Worm (Caenorhabditis elegans) whole organism, young adult: ENCODE measurements around the gene unc-112.

ENCODE experiments used
- F22D6.2 ChIP-seq: sonication (generic microtip); optimal IDR thresholded peaks from 2 replicates; lab custom pipeline; 2016; ENCODE audit warnings: mild to moderate bottlenecking, missing genetic modification characterization, missing compliant biosample characterization
- F39B2.1 ChIP-seq: fragments of 200-800 bp; sonication (Bioruptor generic); IDR thresholded peaks from 2 replicates; pipeline ENCODE4 v1.3.6; 2022; ENCODE audit warnings: missing genetic modification reagents, missing genetic modification characterization, missing compliant biosample characterization
- K12H6.12 ChIP-seq: fragments of 200-800 bp; sonication (Bioruptor generic); optimal IDR thresholded peaks from 2 replicates; lab custom pipeline; 2018; ENCODE audit warnings: mild to moderate bottlenecking, missing genetic modification characterization, missing compliant biosample characterization
- aptf-3 ChIP-seq: fragments of 200-800 bp; sonication (Bioruptor generic); IDR thresholded peaks from 2 replicates; pipeline ENCODE4 v1.3.6; 2022; ENCODE audit warnings: missing genetic modification characterization, missing compliant biosample characterization
- atf-7 ChIP-seq: sonication (generic microtip); optimal IDR thresholded peaks from 2 replicates; lab custom pipeline; 2017; ENCODE audit warnings: mild to moderate bottlenecking, missing genetic modification characterization, missing compliant biosample characterization
- dox-1 ChIP-seq: fragments of 200-800 bp; sonication (Bioruptor generic); IDR thresholded peaks from 2 replicates; pipeline ENCODE4 v1.3.6; 2022; ENCODE audit warnings: missing genetic modification reagents, missing genetic modification characterization, missing compliant biosample characterization
- efl-1 ChIP-seq: fragments of 150-350 bp; optimal IDR thresholded peaks from 2 replicates; lab custom pipeline; 2014; ENCODE audit warnings: missing biosample characterization, missing genetic modification reagents, missing genetic modification characterization
- sea-2 ChIP-seq: fragments of 200-800 bp; sonication (Bioruptor generic); IDR thresholded peaks from 2 replicates; pipeline ENCODE4 v1.3.6; 2022; ENCODE audit warnings: missing genetic modification characterization, missing compliant biosample characterization
- unc-130 ChIP-seq: sonication (generic microtip); optimal IDR thresholded peaks from 2 replicates; lab custom pipeline; 2016; ENCODE audit warnings: missing genetic modification reagents, missing genetic modification characterization, missing compliant biosample characterization
- unc-62 ChIP-seq: fragments of 150-350 bp; optimal IDR thresholded peaks from 2 replicates; lab custom pipeline; 2014; ENCODE audit warnings: missing biosample characterization, missing genetic modification reagents, missing genetic modification characterization
- zfh-2 ChIP-seq: fragments of 200-800 bp; sonication (Bioruptor generic); conservative IDR thresholded peaks from 2 replicates; pipeline ENCODE4 v1.3.6; 2022; ENCODE audit warnings: missing genetic modification reagents, missing genetic modification characterization, missing compliant biosample characterization
- ztf-28 ChIP-seq: fragments of 200-800 bp; sonication (Bioruptor generic); IDR thresholded peaks from 2 replicates; pipeline ENCODE4 v1.3.6; 2022; ENCODE audit warnings: missing genetic modification reagents, missing genetic modification characterization, missing compliant biosample characterization

DNA sequence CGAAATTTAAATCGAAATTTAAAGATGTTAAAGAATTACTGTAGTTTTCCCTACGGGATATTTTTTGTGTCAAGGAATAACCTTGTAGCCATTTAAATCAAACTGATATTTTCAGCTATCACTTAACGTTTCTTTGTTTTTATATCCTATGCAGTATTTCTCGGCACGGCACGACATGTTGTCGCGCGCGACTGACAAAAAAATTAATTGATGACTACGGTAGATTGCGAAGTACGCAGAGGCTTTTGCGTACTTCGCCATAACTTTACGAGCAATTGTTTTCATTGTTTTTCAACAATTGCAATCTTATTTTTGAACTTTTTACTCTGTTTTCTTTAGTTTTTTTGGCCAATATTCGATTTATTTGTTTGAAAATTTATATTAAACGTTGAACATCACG lies 1.6 kb upstream of the unc-112 start:
- peak; percentile 9 for TF ChIP-seq efl-1 (GFP tag; lab: Kevin White, UChicago)
- TF ChIP-seq unc-130 (GFP tag; lab: Kevin White, UChicago) = no peak
- no peak for TF ChIP-seq zfh-2 (GFP tag; lab: Robert Waterston, UW)
- no peak for TF ChIP-seq unc-62
- TF ChIP-seq aptf-3 (GFP tag; lab: Robert Waterston, UW) = no peak
- TF ChIP-seq F39B2.1 (GFP tag; lab: Robert Waterston, UW) = no peak
- no peak for TF ChIP-seq dox-1 (GFP tag; lab: Robert Waterston, UW)
- TF ChIP-seq sea-2 = no peak
- TF ChIP-seq atf-7 (tag; lab: Kevin White, UChicago) = no peak
- no peak for TF ChIP-seq K12H6.12
- TF ChIP-seq ztf-28 (GFP tag; lab: Robert Waterston, UW) = no peak
- no peak for TF ChIP-seq F22D6.2 (tag; lab: Kevin White, UChicago)
